Fruit fly (Drosophila melanogaster): ENCODE measurements around the gene dbe.

DNA sequence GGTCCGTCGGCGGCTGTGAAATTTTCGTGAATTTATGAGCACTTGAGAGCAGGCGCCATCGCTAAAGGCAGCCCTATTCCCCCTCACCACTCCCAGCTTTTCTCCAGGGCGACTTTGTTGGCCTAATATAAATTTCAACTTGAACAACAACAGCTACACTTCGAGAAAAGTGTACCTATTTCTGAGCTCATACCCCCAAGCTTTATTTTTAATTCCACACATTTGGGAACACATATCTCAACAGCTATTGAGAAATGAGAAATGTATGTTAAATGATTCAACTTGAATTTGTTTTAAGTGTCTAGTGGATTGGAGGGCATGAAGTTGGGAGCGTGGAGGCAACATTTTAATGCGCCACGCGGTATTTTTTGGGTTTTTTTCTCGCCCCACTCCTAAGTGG, 17.1 kb upstream of the dbe start:
- no peak for TF ChIP-seq CTCF (optimal IDR thresholded peaks at IDR 0.05)
- no peak for TF ChIP-seq CG8478 (optimal IDR thresholded peaks at IDR 0.05)
